Fruit fly (Drosophila melanogaster) whole organism, embryonic: ENCODE results near the gene CG10993.

Experiments used
- BtbVII ChIP-seq: fragments of 200-800 bp; sonication (Bioruptor generic); optimal IDR thresholded peaks from 3 replicates; lab custom pipeline; 2017; ENCODE audit warnings: missing biosample characterization, mild to moderate bottlenecking, missing genetic modification characterization
- CG10321 ChIP-seq: fragments of 200-800 bp; sonication (Bioruptor generic); IDR thresholded peaks from 2 replicates; pipeline ENCODE4 v1.3.6; 2022; ENCODE audit warnings: missing biosample characterization, missing genetic modification characterization
- CG11695 ChIP-seq: fragments of 200-800 bp; sonication (Bioruptor generic); IDR thresholded peaks from 3 replicates; pipeline ENCODE4 v1.3.6; 2022; ENCODE audit warnings: missing biosample characterization, missing genetic modification characterization
- CG11696 ChIP-seq: fragments of 200-800 bp; sonication (Bioruptor generic); IDR thresholded peaks from 2 replicates; pipeline ENCODE4 v1.3.6; 2022; ENCODE audit warnings: missing biosample characterization, missing genetic modification characterization
- CG13624 ChIP-seq: fragments of 200-800 bp; sonication (Bioruptor generic); optimal IDR thresholded peaks from 2 replicates; lab custom pipeline; 2016; ENCODE audit warnings: missing biosample characterization, missing genetic modification characterization
- CG13894 ChIP-seq: fragments of 200-800 bp; sonication (Bioruptor generic); optimal IDR thresholded peaks from 3 replicates; lab custom pipeline; 2018; ENCODE audit warnings: missing biosample characterization, mild to moderate bottlenecking, missing genetic modification characterization, moderate library complexity
- CG14014 ChIP-seq: fragments of 200-800 bp; sonication (Bioruptor generic); IDR thresholded peaks from 2 replicates; pipeline ENCODE4 v1.3.6; 2022; ENCODE audit warnings: missing biosample characterization, missing genetic modification characterization
- CG15514 ChIP-seq: fragments of 200-800 bp; sonication (Bioruptor generic); optimal IDR thresholded peaks from 3 replicates; lab custom pipeline; 2017; ENCODE audit warnings: missing biosample characterization, missing genetic modification characterization, mild to moderate bottlenecking, moderate library complexity, missing genetic modification reagents
- CG18599 ChIP-seq: fragments of 200-800 bp; sonication (Bioruptor generic); optimal IDR thresholded peaks from 3 replicates; lab custom pipeline; 2017; ENCODE audit warnings: missing biosample characterization, missing genetic modification characterization, mild to moderate bottlenecking, moderate library complexity, missing genetic modification reagents
- CG18619 ChIP-seq: fragments of 200-800 bp; sonication (Bioruptor generic); optimal IDR thresholded peaks from 3 replicates; lab custom pipeline; 2017; ENCODE audit warnings: missing biosample characterization, mild to moderate bottlenecking, missing genetic modification characterization
- CG2120 ChIP-seq: fragments of 200-800 bp; sonication (Bioruptor generic); optimal IDR thresholded peaks from 3 replicates; lab custom pipeline; 2016; ENCODE audit warnings: missing biosample characterization, missing genetic modification characterization
- CG2678 ChIP-seq: fragments of 200-800 bp; sonication (Bioruptor generic); optimal IDR thresholded peaks from 3 replicates; lab custom pipeline; 2019; ENCODE audit warnings: missing biosample characterization, mild to moderate bottlenecking, missing genetic modification characterization, moderate library complexity
- CG32532 ChIP-seq: fragments of 200-800 bp; sonication (Bioruptor generic); IDR thresholded peaks from 2 replicates; pipeline ENCODE4 v1.3.6; 2022; ENCODE audit warnings: missing biosample characterization, missing genetic modification characterization
- CG4360 ChIP-seq: fragments of 200-800 bp; sonication (Bioruptor generic); IDR thresholded peaks from 2 replicates; pipeline ENCODE4 v1.3.6; 2022; ENCODE audit warnings: missing biosample characterization, missing genetic modification characterization
- CG5180 ChIP-seq: fragments of 200-800 bp; sonication (Bioruptor generic); optimal IDR thresholded peaks from 3 replicates; lab custom pipeline; 2017; ENCODE audit warnings: missing biosample characterization, missing genetic modification characterization, mild to moderate bottlenecking, moderate library complexity, missing genetic modification reagents
- CG6854 ChIP-seq: fragments of 200-800 bp; sonication (Bioruptor generic); optimal IDR thresholded peaks from 3 replicates; lab custom pipeline; 2017; ENCODE audit warnings: missing biosample characterization, mild to moderate bottlenecking, missing genetic modification characterization
- CG7839 ChIP-seq: fragments of 200-800 bp; sonication (Bioruptor generic); optimal IDR thresholded peaks from 3 replicates; lab custom pipeline; 2018; ENCODE audit warnings: missing biosample characterization, mild to moderate bottlenecking, missing genetic modification characterization, moderate library complexity
- CG8290 ChIP-seq, 3 experiments: fragments of 200-800 bp; sonication (Bioruptor generic); optimal IDR thresholded peaks; 2 replicates each; lab custom pipeline; 2016 to 2019; ENCODE audit warnings: missing biosample characterization in 3 of 3, missing genetic modification characterization in 3 of 3, mild to moderate bottlenecking in 2 of 3, moderate library complexity in 1 of 3
- ERR ChIP-seq: fragments of 200-800 bp; sonication (Bioruptor generic); optimal IDR thresholded peaks from 2 replicates; lab custom pipeline; 2016; ENCODE audit warnings: missing biosample characterization, missing genetic modification characterization
- Fer1 ChIP-seq: fragments of 200-800 bp; sonication (Bioruptor generic); optimal IDR thresholded peaks from 2 replicates; lab custom pipeline; 2017; ENCODE audit warnings: missing biosample characterization, mild to moderate bottlenecking, missing genetic modification characterization
- HLH3B ChIP-seq: fragments of 200-800 bp; sonication (Bioruptor generic); IDR thresholded peaks from 2 replicates; pipeline ENCODE4 v1.3.6; 2022; ENCODE audit warnings: missing biosample characterization, missing genetic modification characterization
- Hmr ChIP-seq: fragments of 200-800 bp; sonication (Bioruptor generic); optimal IDR thresholded peaks from 3 replicates; lab custom pipeline; 2017; ENCODE audit warnings: mild to moderate bottlenecking, missing biosample characterization, missing genetic modification reagents, missing genetic modification characterization
- Hr51 ChIP-seq, 2 experiments: fragments of 200-800 bp; sonication (Bioruptor generic); optimal IDR thresholded peaks; 2 replicates in 1 of 2; 3 replicates in 1 of 2; lab custom pipeline; 2016 to 2018; ENCODE audit warnings: missing biosample characterization in 2 of 2, missing genetic modification characterization in 2 of 2, mild to moderate bottlenecking in 1 of 2, moderate library complexity in 1 of 2
- Med ChIP-seq: fragments of 200-800 bp; sonication (Bioruptor generic); peaks from one replicate; lab custom pipeline; 2016; ENCODE audit warnings: missing biosample characterization, missing genetic modification characterization, mild to moderate bottlenecking, inconsistent platforms, moderate library complexity
- Meics ChIP-seq: fragments of 200-800 bp; sonication (Bioruptor generic); optimal IDR thresholded peaks from 2 replicates; lab custom pipeline; 2017; ENCODE audit warnings: missing biosample characterization, mild to moderate bottlenecking, missing genetic modification characterization
- Sin3A ChIP-seq: fragments of >200 bp; optimal IDR thresholded peaks from 2 replicates; lab custom pipeline; 2018
- abd-A ChIP-seq: fragments of 200-800 bp; sonication (Bioruptor generic); optimal IDR thresholded peaks from 3 replicates; lab custom pipeline; 2019; ENCODE audit warnings: missing biosample characterization, mild to moderate bottlenecking, missing genetic modification characterization, moderate library complexity
- ase ChIP-seq: fragments of 200-800 bp; sonication (Bioruptor generic); IDR thresholded peaks from 3 replicates; pipeline ENCODE4 v1.3.6; 2022; ENCODE audit warnings: missing biosample characterization, missing genetic modification characterization
- ash1 ChIP-seq: fragments of 200-800 bp; sonication (Bioruptor generic); optimal IDR thresholded peaks from 2 replicates; lab custom pipeline; 2018; ENCODE audit warnings: missing biosample characterization, mild to moderate bottlenecking, missing genetic modification characterization
- dati ChIP-seq: fragments of 200-800 bp; sonication (Bioruptor generic); IDR thresholded peaks from 2 replicates; pipeline ENCODE4 v1.3.6; 2022; ENCODE audit warnings: missing biosample characterization, missing genetic modification characterization
- dmrt11E ChIP-seq: fragments of 200-800 bp; sonication (Bioruptor generic); optimal IDR thresholded peaks from 3 replicates; lab custom pipeline; 2018; ENCODE audit warnings: missing biosample characterization, mild to moderate bottlenecking, missing genetic modification characterization, moderate library complexity
- exex ChIP-seq: fragments of 200-800 bp; sonication (Bioruptor generic); optimal IDR thresholded peaks from 4 replicates; lab custom pipeline; 2018; ENCODE audit warnings: missing biosample characterization, mild to moderate bottlenecking, missing genetic modification characterization, moderate library complexity
- ftz-f1 ChIP-seq: fragments of 200-800 bp; sonication (Bioruptor generic); optimal IDR thresholded peaks from 2 replicates; lab custom pipeline; 2016; ENCODE audit warnings: missing biosample characterization, missing genetic modification characterization
- gem ChIP-seq: fragments of 200-800 bp; sonication (Bioruptor generic); optimal IDR thresholded peaks from 2 replicates; lab custom pipeline; 2019; ENCODE audit warnings: missing biosample characterization, mild to moderate bottlenecking, missing genetic modification characterization, moderate library complexity
- hkb ChIP-seq, 2 experiments: fragments of 200-800 bp in 1 of 2; fragments of >200 bp in 1 of 2; sonication (Bioruptor generic) in 1 of 2; IDR thresholded peaks in 1 of 2; optimal IDR thresholded peaks in 1 of 2; 2 replicates each; pipeline versions ENCODE4 v1.3.6 to Lab custom; 2017 to 2022; ENCODE audit warnings: missing biosample characterization in 1 of 2, missing genetic modification characterization in 1 of 2
- hth ChIP-seq: fragments of >200 bp; optimal IDR thresholded peaks from 2 replicates; lab custom pipeline; 2017; ENCODE audit warnings: inconsistent platforms
- inv ChIP-seq: fragments of 200-800 bp; sonication (Bioruptor generic); IDR thresholded peaks from 2 replicates; pipeline ENCODE4 v1.3.6; 2022; ENCODE audit warnings: missing biosample characterization, missing genetic modification characterization; ENCODE audit not compliant: partially characterized antibody
- lab ChIP-seq: fragments of 200-800 bp; sonication (Bioruptor generic); optimal IDR thresholded peaks from 3 replicates; lab custom pipeline; 2017; ENCODE audit warnings: missing biosample characterization, missing genetic modification characterization, mild to moderate bottlenecking, moderate library complexity, missing genetic modification reagents
- lilli ChIP-seq: fragments of 200-800 bp; sonication (Bioruptor generic); optimal IDR thresholded peaks from 3 replicates; lab custom pipeline; 2016; ENCODE audit warnings: missing biosample characterization, missing genetic modification characterization
- pan ChIP-seq, 4 experiments: fragments of >200 bp in 3 of 4; fragments of 200-800 bp in 1 of 4; sonication (Bioruptor generic) in 1 of 4; optimal IDR thresholded peaks in 3 of 4; IDR thresholded peaks in 1 of 4; 2 replicates each; pipeline versions ENCODE4 v1.3.6 to Lab custom; 2017 to 2022; ENCODE audit warnings: missing biosample characterization in 2 of 4, missing genetic modification characterization in 2 of 4, mixed read lengths in 1 of 4
- pita ChIP-seq: fragments of 200-800 bp; sonication (Bioruptor generic); optimal IDR thresholded peaks from 2 replicates; lab custom pipeline; 2017; ENCODE audit warnings: missing biosample characterization, mild to moderate bottlenecking, missing genetic modification characterization
- row ChIP-seq: fragments of 200-800 bp; sonication (Bioruptor generic); IDR thresholded peaks from 3 replicates; pipeline ENCODE4 v1.3.6; 2022; ENCODE audit warnings: missing biosample characterization, missing genetic modification characterization
- scrt ChIP-seq: fragments of 200-800 bp; sonication (Bioruptor generic); optimal IDR thresholded peaks from 2 replicates; lab custom pipeline; 2018; ENCODE audit warnings: missing biosample characterization, mild to moderate bottlenecking, missing genetic modification characterization, moderate library complexity
- sens ChIP-seq: fragments of 200-800 bp; sonication (Bioruptor generic); peaks from one replicate; lab custom pipeline; 2016; ENCODE audit warnings: missing biosample characterization, missing genetic modification characterization
- seq ChIP-seq: fragments of 200-800 bp; sonication (Bioruptor generic); IDR thresholded peaks from 2 replicates; pipeline ENCODE4 v1.3.6; 2022; ENCODE audit warnings: missing biosample characterization, missing genetic modification characterization
- shn ChIP-seq: fragments of 200-800 bp; sonication (Bioruptor generic); optimal IDR thresholded peaks from 3 replicates; lab custom pipeline; 2016; ENCODE audit warnings: missing biosample characterization, missing genetic modification characterization
- unpg ChIP-seq: fragments of 200-800 bp; sonication (Bioruptor generic); optimal IDR thresholded peaks from 3 replicates; lab custom pipeline; 2018; ENCODE audit warnings: missing biosample characterization, mild to moderate bottlenecking, missing genetic modification characterization, moderate library complexity
- zfh1 ChIP-seq: fragments of 200-800 bp; sonication (Bioruptor generic); IDR thresholded peaks from 3 replicates; pipeline ENCODE4 v1.3.6; 2022; ENCODE audit warnings: missing biosample characterization, missing genetic modification characterization

Gene CG10993

dm6 chrX:13752543-13753046, 38.3 kb downstream of the CG10993 start:
- TF ChIP-seq CG6854 (no peak), dmrt11E (tag; lab: Kevin White, UChicago) (no peak), HLH3B (GFP tag; lab: Robert Waterston, UW) (no peak), hkb (optimal IDR thresholded peaks at IDR 0.05; lab: Kevin White, UChicago) (no peak), hkb (GFP tag; IDR thresholded peaks at IDR 0.05; lab: Robert Waterston, UW) (0 out of 2 replicates have a peak, but pooled peaks have one; percentile 11), CG11695 (GFP tag; lab: Robert Waterston, UW) (0 out of 3 replicates have a peak, but pooled peaks have one; percentile 12), dati (no peak), Sin3A (lab: Kevin White, UChicago) (no peak), lilli (peak; percentile 29), CG7839 (tag; lab: Kevin White, UChicago) (peak; percentile 4), Hmr (peak; percentile 22), zfh1 (GFP tag; lab: Robert Waterston, UW) (0 out of 3 replicates have a peak, but pooled peaks have one; percentile 9), CG15514 (GFP tag; lab: Kevin White, UChicago) (peak; percentile 32), shn (GFP tag; lab: Kevin White, UChicago) (no peak), CG2678 (peak; percentile 14), CG13624 (GFP tag; lab: Kevin White, UChicago) (peak; percentile 82), CG10321 (GFP tag; lab: Robert Waterston, UW) (peak; percentile 90), unpg (no peak), scrt (GFP tag; lab: Kevin White, UChicago) (peak; percentile 4), ERR (GFP tag; lab: Kevin White, UChicago) (peak; percentile 74), CG8290 (GFP tag; optimal IDR thresholded peaks at IDR 0.05; lab: Kevin White, UChicago) (no peak), CG8290 (tag; optimal IDR thresholded peaks at IDR 0.05; lab: Kevin White, UChicago) (peak in 1 of 2 experiments; percentile 3), hth (lab: Kevin White, UChicago) (no peak), row (GFP tag; lab: Robert Waterston, UW) (0 out of 3 replicates have a peak, but pooled peaks have one; percentile 18), CG11696 (GFP tag; lab: Robert Waterston, UW) (peak; percentile 55; the same call in 1 of the 2 replicates), abd-A (tag; lab: Kevin White, UChicago) (peak; percentile 71), CG4360 (GFP tag; lab: Robert Waterston, UW) (peak; percentile 81), Meics (peak; percentile 38), ase (GFP tag; lab: Robert Waterston, UW) (no peak), CG2120 (GFP tag; lab: Kevin White, UChicago) (peak; percentile 47), Hr51 (GFP tag; optimal IDR thresholded peaks at IDR 0.05; lab: Kevin White, UChicago) (peak in 1 of 2 experiments; percentile 0), CG32532 (GFP tag; lab: Robert Waterston, UW) (peak; percentile 25; the same call in 1 of the 2 replicates), ash1 (no peak), exex (tag; lab: Kevin White, UChicago) (peak; percentile 3), gem (tag; lab: Kevin White, UChicago) (peak; percentile 2), ftz-f1 (GFP tag; lab: Kevin White, UChicago) (peak; percentile 50), CG13894 (tag; lab: Kevin White, UChicago) (peak; percentile 4), inv (GFP tag; lab: Robert Waterston, UW) (no peak), sens (GFP tag; lab: Kevin White, UChicago) (peak; percentile 9), BtbVII (GFP tag; lab: Kevin White, UChicago) (peak; percentile 32), Fer1 (GFP tag; lab: Kevin White, UChicago) (peak; percentile 19), lab (GFP tag; lab: Kevin White, UChicago) (peak; percentile 15), CG18599 (GFP tag; lab: Kevin White, UChicago) (peak; percentile 15), CG18619 (GFP tag; lab: Kevin White, UChicago) (peak; percentile 6), pita (no peak), Med (GFP tag; lab: Kevin White, UChicago) (peak; percentile 50), seq (GFP tag; lab: Robert Waterston, UW) (peak; percentile 58), CG14014 (GFP tag; lab: Robert Waterston, UW) (0 out of 2 replicates have a peak, but pooled peaks have one; percentile 25), pan (optimal IDR thresholded peaks at IDR 0.05; lab: Kevin White, UChicago) (no peak), pan (GFP tag; optimal IDR thresholded peaks at IDR 0.05 in 1 of 2, IDR thresholded peaks at IDR 0.05 in 1 of 2) (no peak), CG5180 (GFP tag; lab: Kevin White, UChicago) (no peak)
